Fruit fly (Drosophila melanogaster) whole organism, larva: Measurements from ENCODE around the gene rdx.
A peak's percentile ranks its signal among the peaks of the same experiment; 100 is the strongest.

Experiments used
- noc ChIP-seq: fragments of 200-800 bp; sonication (Bioruptor generic); optimal IDR thresholded peaks from 3 replicates; lab custom pipeline; 2019; ENCODE audit warnings: missing biosample characterization, mild to moderate bottlenecking, missing genetic modification characterization, moderate library complexity

The rdx gene

DNA sequence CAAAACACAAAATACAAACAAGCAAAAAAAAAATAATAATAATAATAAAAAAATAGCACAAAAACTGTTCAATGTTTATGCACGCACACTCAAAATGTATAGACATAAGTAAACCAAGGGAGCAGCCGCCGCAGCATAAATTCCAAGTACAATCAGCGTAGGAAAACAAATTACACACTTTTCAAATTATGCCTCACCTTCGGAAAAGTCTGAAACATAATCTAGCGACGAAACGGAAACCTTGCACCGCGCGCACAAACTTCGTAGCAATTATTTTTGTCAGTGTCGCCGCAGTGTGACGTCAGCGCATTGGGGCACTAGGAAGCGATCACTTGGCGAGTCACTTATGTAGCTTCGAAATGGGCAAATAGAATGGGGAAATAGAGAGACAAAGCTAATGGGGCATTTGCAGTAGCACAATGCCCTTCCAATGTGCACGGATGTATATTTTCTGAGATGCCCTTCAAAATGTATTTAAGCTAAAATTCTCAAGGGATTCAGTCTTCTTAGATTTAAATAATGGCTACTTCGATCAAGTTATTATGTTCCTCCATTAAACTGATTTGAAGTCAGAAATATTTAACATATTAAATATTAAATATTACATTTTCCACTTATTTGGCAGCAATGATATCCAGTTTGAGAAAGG, 15.0 kb downstream of the rdx start:
- no peak for TF ChIP-seq noc

DNA sequence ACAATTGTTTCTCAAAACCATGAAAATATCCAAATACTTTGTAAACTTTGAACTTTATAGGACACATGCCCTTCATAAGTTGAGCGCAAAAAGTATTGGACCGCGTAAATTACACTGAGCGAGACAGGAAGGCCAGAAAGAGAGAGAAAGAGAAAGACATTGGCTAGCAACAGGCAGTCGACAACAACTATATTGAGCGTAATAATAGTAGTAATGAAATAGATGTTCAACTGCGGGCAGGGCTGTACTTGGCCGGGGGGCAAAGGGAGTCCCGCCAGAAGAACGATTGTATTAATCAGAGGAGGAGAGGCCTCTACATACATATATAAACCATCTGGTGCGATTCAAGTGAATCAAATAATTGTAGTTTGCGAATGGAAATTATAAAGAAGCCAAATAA, 17.3 kb downstream of the rdx start:
- no peak for TF ChIP-seq noc

- no peak for TF ChIP-seq noc
These were observed 17.9 kb downstream of the rdx start for dm6 chr3R:14013827-14014488.

- no peak for TF ChIP-seq noc
These were observed 19.2 kb downstream of the rdx start for dm6 chr3R:14012478-14013146.

dm6 chr3R:14011629-14012028, 20.2 kb downstream of the rdx start:
- no peak for TF ChIP-seq noc

dm6 chr3R:14011175-14011574, 20.7 kb downstream of the rdx start:
- no peak for TF ChIP-seq noc

- no peak for TF ChIP-seq noc
These were observed 22.2 kb downstream of the rdx start for dm6 chr3R:14009643-14010042.

DNA sequence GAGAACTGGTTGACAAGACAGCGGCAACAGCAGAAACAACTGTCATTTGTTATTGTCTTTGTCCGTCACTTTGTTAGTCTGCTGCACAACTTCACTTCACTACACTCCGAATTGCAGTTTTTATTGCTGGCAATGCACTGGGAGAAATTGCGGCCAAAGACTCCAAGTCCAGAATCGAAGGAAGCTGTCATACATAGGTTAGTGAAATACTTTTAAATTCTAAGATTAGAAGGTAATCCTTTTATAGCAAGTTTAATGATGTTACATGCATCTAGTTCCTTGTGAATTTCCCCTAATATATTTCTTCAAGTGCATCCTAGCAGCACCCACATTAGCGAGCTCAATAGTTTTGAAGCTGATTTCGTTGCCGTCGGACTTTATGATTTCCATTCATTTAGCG, 23.0 kb downstream of the rdx start:
- no peak for TF ChIP-seq noc

dm6 chr3R:14007550-14007949, 24.3 kb downstream of the rdx start:
- no peak for TF ChIP-seq noc

dm6 chr3R:14006893-14007255, 25.0 kb downstream of the rdx start:
- TF ChIP-seq noc: no peak

- TF ChIP-seq noc: no peak
These were observed 25.5 kb downstream of the rdx start for dm6 chr3R:14006224-14006892.

dm6 chr3R:14005152-14005551, 26.7 kb downstream of the rdx start:
- peak; percentile 37 for TF ChIP-seq noc

DNA sequence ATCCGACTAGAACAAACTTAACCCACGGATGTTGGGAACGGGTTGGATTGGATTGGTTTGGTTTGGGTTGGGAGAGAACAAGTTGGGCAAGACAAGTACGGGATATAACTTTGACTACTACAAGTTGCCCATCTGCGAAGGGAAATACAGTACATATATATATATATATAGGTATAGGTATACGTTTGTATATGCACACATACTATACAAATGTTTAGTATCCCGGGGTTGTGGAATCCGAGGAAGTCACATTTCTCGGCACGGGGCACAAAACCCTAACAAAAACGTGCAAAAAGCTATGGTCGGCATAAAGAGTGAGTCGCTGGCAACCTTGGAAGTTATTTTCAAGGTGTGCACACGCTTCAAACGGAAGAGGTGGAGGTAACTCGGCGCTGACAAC, 28.0 kb downstream of the rdx start:
- TF ChIP-seq noc: no peak

DNA sequence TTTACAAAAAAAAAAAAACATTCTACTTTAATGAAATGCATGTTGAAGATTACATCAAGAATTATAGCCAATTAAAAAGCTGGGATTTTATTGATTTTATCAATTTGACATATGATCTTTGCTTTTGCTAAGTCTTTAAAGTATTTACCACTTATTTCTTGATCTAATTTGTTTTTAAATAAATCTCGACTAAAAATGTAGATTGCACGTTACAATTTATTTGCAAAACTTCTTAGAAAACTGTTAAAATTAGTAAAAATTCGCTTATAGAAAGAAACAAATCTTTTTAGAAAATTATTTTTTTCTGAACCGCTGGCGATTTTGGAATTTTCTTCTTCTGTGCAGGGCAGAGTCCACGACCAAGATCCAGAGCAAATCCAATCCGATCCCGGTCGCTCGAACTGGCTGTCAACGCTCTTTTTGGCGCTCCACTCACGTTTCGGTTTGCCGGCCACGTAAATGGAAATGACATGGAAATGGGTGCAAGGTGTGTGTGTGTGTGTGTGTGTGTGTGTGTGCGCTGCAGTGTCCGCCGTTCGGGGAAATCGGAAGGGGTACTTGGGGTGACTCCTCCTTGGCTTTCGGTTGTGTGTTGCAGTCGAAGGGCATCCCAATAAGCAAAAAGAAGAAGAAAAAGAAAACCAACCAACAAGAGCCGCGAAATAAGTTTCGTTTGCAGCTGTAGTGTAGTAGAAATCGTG, 29.6 kb downstream of the rdx start:
- no peak for TF ChIP-seq noc

dm6 chr3R:14001208-14001916, 30.5 kb downstream of the rdx start:
- TF ChIP-seq noc: no peak

DNA sequence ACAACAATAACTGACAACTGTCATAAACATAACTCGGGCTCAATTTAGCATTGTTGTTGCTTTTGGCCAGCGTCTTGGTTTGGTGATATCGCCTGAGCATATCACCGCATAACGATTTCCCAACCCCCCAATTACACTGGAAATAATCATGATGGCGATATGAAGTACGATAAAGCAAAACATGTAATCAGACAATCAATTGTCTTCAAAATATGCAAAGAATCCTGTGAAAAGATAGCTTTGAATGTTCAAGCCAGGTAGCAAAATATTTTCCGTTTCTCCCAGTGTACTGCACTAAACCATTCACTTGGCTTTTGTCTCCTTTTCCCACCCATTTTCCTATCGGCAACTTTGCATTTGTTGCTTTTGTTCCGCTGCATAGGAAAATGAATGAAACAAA, 32.3 kb downstream of the rdx start:
- TF ChIP-seq noc: no peak
